Fruit fly (Drosophila melanogaster): Measurements from ENCODE around the gene Fkbp59.

DNA sequence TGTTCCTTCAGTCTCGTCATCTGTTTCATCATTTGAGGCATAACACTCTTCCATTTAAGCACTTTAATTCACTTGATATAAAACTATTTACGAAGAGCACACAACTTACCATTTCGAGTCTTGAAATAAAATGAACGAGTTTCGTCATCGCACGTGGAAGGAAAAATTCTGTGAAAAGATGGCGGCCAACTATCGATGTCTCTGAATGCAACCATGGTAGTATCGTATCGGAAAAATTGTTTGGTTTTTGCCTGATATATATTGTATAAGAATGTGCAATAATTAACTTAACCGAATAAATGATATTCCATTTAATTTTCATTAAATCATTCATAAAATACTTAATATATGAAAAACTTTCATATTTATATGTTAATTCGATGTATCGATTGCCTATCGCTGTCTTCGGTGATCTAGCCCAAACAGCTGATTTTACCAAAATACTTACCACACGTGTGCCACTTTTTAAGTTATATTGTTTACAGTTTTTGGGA, 7.1 kb downstream of the Fkbp59 start, which contains the start of gene Bka:
- TF ChIP-seq gl (tag; optimal IDR thresholded peaks at IDR 0.05), result peak; percentile 8
- TF ChIP-seq Ets98B (GFP tag; IDR thresholded peaks at IDR 0.05), result no peak
- TF ChIP-seq CG32121 (GFP tag; IDR thresholded peaks at IDR 0.05), result no peak
- TF ChIP-seq CG34367 (tag; optimal IDR thresholded peaks at IDR 0.05), result no peak
- TF ChIP-seq CG9948 (tag; optimal IDR thresholded peaks at IDR 0.05), result no peak
- TF ChIP-seq CG10348 (GFP tag; IDR thresholded peaks at IDR 0.05), result no peak
- peak; percentile 30 for TF ChIP-seq D1 (tag; optimal IDR thresholded peaks at IDR 0.05)
- no peak for TF ChIP-seq rn (GFP tag; IDR thresholded peaks at IDR 0.05)
- no peak for TF ChIP-seq CG8159 (tag; optimal IDR thresholded peaks at IDR 0.05)
- TF ChIP-seq CG15710 (tag; optimal IDR thresholded peaks at IDR 0.05), result peak; percentile 45
- TF ChIP-seq Snoo (tag; optimal IDR thresholded peaks at IDR 0.05), result peak; percentile 59
- peak; percentile 7; the same call in 1 of the 3 replicates for TF ChIP-seq CG4496 (GFP tag; IDR thresholded peaks at IDR 0.05)
- TF ChIP-seq CG14655 (GFP tag; optimal IDR thresholded peaks at IDR 0.05), result no peak
- TF ChIP-seq CG8301 (tag; optimal IDR thresholded peaks at IDR 0.05), result no peak

Data from whole organism, pupa.